Fruit fly (Drosophila melanogaster): ENCODE measurements around the gene B4.

DNA sequence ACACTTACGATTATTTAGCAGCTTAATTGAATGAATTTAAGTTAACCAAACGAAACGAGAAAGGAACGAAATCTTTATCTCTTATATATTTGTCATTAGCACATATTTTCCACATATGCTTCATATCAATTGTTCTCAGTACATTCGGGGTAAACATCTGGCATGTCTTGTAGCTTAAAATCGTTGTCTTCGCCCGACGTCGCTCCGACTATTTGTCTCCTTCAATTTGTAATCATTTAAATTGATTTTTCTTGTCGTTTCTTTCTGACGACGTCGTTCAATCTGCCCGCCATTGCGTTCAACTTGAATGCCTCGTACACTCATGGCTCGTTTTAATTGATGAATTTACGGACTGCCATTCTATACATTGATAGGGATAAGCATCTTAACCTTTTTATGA is 20.9 kb upstream of the B4 start:
- TF ChIP-seq CG32006 (GFP tag; optimal IDR thresholded peaks at IDR 0.05) (no peak), CG31627 (GFP tag; optimal IDR thresholded peaks at IDR 0.05) (no peak), CG6792 (GFP tag; optimal IDR thresholded peaks at IDR 0.05) (no peak), salr (GFP tag; optimal IDR thresholded peaks at IDR 0.05) (no peak), CG3919 (GFP tag; optimal IDR thresholded peaks at IDR 0.05) (no peak), Lpt (GFP tag; optimal IDR thresholded peaks at IDR 0.05) (no peak)
